Fruit fly (Drosophila melanogaster): ENCODE results near the gene Ubc4.

- TF ChIP-seq CG8478 (optimal IDR thresholded peaks at IDR 0.05) (no peak), CTCF (optimal IDR thresholded peaks at IDR 0.05) (no peak)
Measured at dm6 chr3L:9745393-9745792, 47.3 kb downstream of the Ubc4 start.

Measured in S2 (cell line).